Fruit fly (Drosophila melanogaster) S2 (cell line): ENCODE results near the gene Bcat.

Experiments
- CG8478 ChIP-seq: fragments of >200 bp; optimal IDR thresholded peaks from 2 replicates; lab custom pipeline; 2018
- CTCF ChIP-seq, 2 experiments: fragments of >200 bp; optimal IDR thresholded peaks; 2 replicates each; lab custom pipeline; 2018

DNA sequence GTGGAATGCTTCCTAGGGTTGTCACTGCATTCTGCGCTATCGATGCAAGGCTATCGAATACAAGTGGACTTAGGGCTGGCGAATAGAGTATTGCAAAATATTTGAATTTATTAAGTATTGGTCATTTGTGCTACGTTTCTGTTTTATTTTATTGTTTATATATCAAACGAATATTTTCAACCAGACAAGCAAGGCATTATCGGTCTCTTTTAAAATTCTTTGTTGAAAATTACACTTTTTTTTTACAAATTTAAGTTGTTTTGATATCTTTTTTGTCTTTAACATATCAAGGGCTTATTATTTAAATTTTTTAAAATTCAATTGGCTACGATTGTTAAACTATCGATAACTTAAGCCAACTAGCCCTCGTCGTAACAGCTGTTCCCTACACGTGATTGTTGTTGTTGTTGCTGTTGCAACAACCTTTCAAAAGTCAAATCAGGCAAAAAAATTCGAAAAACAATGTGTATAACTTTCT lies 9.3 kb upstream of the Bcat start, which contains the start of the genes Ype and CG1662:
- TF ChIP-seq CG8478 (no peak), CTCF (optimal IDR thresholded peaks at IDR 0.05; lab: Kevin White, UChicago) (no peak)
